Fruit fly (Drosophila melanogaster) Kc167 (cell line): Measurements from ENCODE around the gene CG34180.

Experiments
- Myc ChIP-seq: fragments of >200 bp; optimal IDR thresholded peaks from 2 replicates; lab custom pipeline; 2017; ENCODE audit warnings: missing external identifiers
- h ChIP-seq: fragments of >200 bp; optimal IDR thresholded peaks from 3 replicates; lab custom pipeline; 2018; ENCODE audit warnings: missing external identifiers
- psq ChIP-seq: fragments of >200 bp; optimal IDR thresholded peaks from 2 replicates; lab custom pipeline; 2017; ENCODE audit warnings: missing external identifiers

DNA sequence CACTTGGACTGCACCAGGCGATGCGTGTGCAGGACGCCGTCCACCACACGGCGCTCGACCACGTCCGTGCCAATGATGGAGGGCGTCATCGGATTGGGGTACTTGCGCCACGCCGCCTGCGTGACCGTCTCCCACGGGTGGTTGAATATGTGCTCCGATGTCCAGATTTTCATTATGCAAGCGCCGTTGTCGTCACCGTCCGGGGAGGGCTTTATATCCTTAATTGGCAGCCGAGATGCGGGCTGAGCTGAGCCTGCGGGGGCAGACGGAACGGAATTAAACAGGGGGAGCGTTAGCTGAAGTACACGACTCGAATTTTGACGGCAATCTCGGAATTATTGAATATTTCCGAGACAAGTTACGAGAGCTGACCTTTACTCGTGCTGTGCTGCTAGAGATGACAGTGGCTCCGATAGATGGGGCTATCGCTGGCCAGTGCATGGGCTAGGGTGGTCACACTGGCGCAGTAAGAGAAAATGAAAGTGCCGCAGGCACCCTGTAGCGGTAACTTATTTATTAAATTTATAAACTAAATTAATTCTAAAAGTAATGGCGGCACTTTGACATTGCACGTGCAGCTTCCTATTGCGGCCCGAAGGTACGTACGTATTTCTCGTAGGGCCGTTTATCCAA, 12.7 kb upstream of the CG34180 start, which contains the start of gene IPIP:
- TF ChIP-seq psq (no peak), Myc (lab: Kevin White, UChicago) (no peak), h (no peak)
